Worm (Caenorhabditis elegans) whole organism, L4/young adult: ENCODE data around the gene cct-2.

Experiments
- dao-5 ChIP-seq: sonication (generic microtip); optimal IDR thresholded peaks from 2 replicates; lab custom pipeline; 2016; ENCODE audit warnings: missing genotype, missing genetic modification characterization, moderate library complexity, missing compliant biosample characterization
- him-1 ChIP-seq: sonication (generic microtip); optimal IDR thresholded peaks from 2 replicates; lab custom pipeline; 2016; ENCODE audit warnings: missing genotype, missing genetic modification reagents, missing genetic modification characterization, missing compliant biosample characterization

- TF ChIP-seq dao-5 (no peak), him-1 (no peak)
Measured at ce11 chrII:8956896-8957295, 29.4 kb downstream of the cct-2 start.
